ENCODE assay signal across 2 fruit fly cellular contexts in the genomic region with DNA sequence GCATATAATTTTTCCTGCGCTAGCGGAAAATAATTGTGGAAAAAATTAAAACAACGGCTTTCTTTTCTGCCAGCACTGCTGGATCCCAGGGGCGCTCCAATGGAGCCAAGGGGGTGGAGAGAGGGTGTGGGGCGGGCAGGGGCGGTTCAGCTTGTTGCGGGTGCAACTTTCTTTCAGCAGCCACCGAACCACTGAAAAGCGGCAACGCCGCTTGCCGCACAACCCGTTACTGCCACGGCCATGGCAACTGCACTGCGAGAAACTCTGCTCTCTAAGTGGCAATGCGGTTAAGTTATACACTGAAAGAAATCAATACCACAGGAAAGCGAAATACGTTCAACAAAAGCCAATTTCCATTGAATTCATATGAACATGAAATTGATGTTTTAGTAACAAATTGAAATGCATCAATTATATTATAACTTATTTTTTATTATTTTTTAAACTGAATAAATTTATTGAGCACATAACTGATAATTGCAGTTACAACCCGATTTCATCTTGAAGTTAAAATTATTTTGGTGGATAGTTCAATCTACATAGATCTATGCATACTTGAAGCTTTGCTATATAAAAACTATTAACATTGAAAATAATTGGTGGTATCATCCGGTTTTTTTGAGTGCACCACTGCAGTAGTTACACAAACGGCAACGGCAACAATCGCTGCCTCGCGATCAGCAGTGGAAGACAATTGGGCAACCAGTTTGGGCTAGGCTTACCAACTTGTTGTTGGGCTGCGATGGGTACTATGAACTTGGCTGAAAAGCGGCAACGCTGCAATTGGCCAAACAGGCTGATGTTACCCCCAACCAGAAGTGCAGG.
TF ChIP-seq lines count a peak whose summit lies in the region.

No protein-coding gene starts in this region.

TF ChIP-seq in whole organism, embryonic, 481 proteins besides CTCF, POLR2A, EP300 and RAD21 (continued from another document and continues in another):
- no peak; the same call in 1 of the 2 replicates for TF ChIP-seq CG43689 (GFP tag; IDR thresholded peaks at IDR 0.05; lab: Robert Waterston, UW)
- TF ChIP-seq da (GFP tag; optimal IDR thresholded peaks at IDR 0.05; lab: Kevin White, UChicago) = peak; percentile 7
- no peak; the same call in none of the 4 replicates for TF ChIP-seq Gug (GFP tag; IDR thresholded peaks at IDR 0.05; lab: Robert Waterston, UW)
- peak; percentile 52 for TF ChIP-seq run (tag; optimal IDR thresholded peaks at IDR 0.05; lab: Kevin White, UChicago)
- no peak for TF ChIP-seq NK7.1 (GFP tag; optimal IDR thresholded peaks at IDR 0.05; lab: Kevin White, UChicago)
- TF ChIP-seq ftz-f1 (GFP tag; optimal IDR thresholded peaks at IDR 0.05; lab: Kevin White, UChicago) = no peak
- peak; percentile 48 for TF ChIP-seq CG2116 (GFP tag; optimal IDR thresholded peaks at IDR 0.05; lab: Kevin White, UChicago)
- peak; percentile 94 for TF ChIP-seq CG9727 (GFP tag; optimal IDR thresholded peaks at IDR 0.05; lab: Kevin White, UChicago)
- peak; percentile 70 for TF ChIP-seq CG17385 (GFP tag; optimal IDR thresholded peaks at IDR 0.05; lab: Kevin White, UChicago)
- TF ChIP-seq CG10209 (GFP tag; optimal IDR thresholded peaks at IDR 0.05; lab: Kevin White, UChicago) = peak; percentile 81
- TF ChIP-seq az2 (GFP tag; optimal IDR thresholded peaks at IDR 0.05; lab: Kevin White, UChicago) = peak; percentile 81
- no peak for TF ChIP-seq sima (GFP tag; optimal IDR thresholded peaks at IDR 0.05; lab: Kevin White, UChicago)
- peak; percentile 82 for TF ChIP-seq tin (GFP tag; optimal IDR thresholded peaks at IDR 0.05; lab: Kevin White, UChicago)
- no peak for TF ChIP-seq Doc3 (GFP tag; IDR thresholded peaks at IDR 0.05; lab: Robert Waterston, UW; ENCODE audit: partially characterized antibody)
- TF ChIP-seq CrebB (tag; optimal IDR thresholded peaks at IDR 0.05; lab: Kevin White, UChicago) = no peak
- TF ChIP-seq nerfin-1 (tag; optimal IDR thresholded peaks at IDR 0.05; lab: Kevin White, UChicago) = peak; percentile 74
- TF ChIP-seq CG18011 (GFP tag; optimal IDR thresholded peaks at IDR 0.05; lab: Kevin White, UChicago) = peak; percentile 50
- peak; percentile 39 for TF ChIP-seq ems (GFP tag; optimal IDR thresholded peaks at IDR 0.05; lab: Kevin White, UChicago)
- peak; percentile 64 for TF ChIP-seq jing (GFP tag; optimal IDR thresholded peaks at IDR 0.05; lab: Kevin White, UChicago)
- peak; percentile 62; the same call in 1 of the 3 replicates for TF ChIP-seq knrl (GFP tag; IDR thresholded peaks at IDR 0.05; lab: Robert Waterston, UW; ENCODE audit: partially characterized antibody)
- peak; percentile 93 for TF ChIP-seq chm (GFP tag; IDR thresholded peaks at IDR 0.05; lab: Robert Waterston, UW)
- peak; percentile 59 for TF ChIP-seq klu (GFP tag; IDR thresholded peaks at IDR 0.05; lab: Robert Waterston, UW)
- TF ChIP-seq CG14014 (GFP tag; IDR thresholded peaks at IDR 0.05; lab: Robert Waterston, UW) = peak; percentile 70
- TF ChIP-seq ci (GFP tag; IDR thresholded peaks at IDR 0.05; lab: Robert Waterston, UW) = peak; percentile 89
- TF ChIP-seq CG1647 (GFP tag; optimal IDR thresholded peaks at IDR 0.05; lab: Kevin White, UChicago) = peak; percentile 39
- no peak for TF ChIP-seq CG7271 (tag; optimal IDR thresholded peaks at IDR 0.05; lab: Kevin White, UChicago)
- TF ChIP-seq CG10366 (GFP tag; IDR thresholded peaks at IDR 0.05; lab: Robert Waterston, UW) = peak; percentile 55
- no peak for TF ChIP-seq CG14667 (GFP tag; IDR thresholded peaks at IDR 0.05; lab: Robert Waterston, UW)
- peak; percentile 70 for TF ChIP-seq CG5180 (GFP tag; optimal IDR thresholded peaks at IDR 0.05; lab: Kevin White, UChicago)
- peak; percentile 65 for TF ChIP-seq chn (GFP tag; optimal IDR thresholded peaks at IDR 0.05; lab: Kevin White, UChicago)
- peak; percentile 15 for TF ChIP-seq CG10462 (GFP tag; optimal IDR thresholded peaks at IDR 0.05; lab: Kevin White, UChicago)
- peak; percentile 77 for TF ChIP-seq CG10654 (GFP tag; optimal IDR thresholded peaks at IDR 0.05; lab: Kevin White, UChicago)
- peak; percentile 55 for TF ChIP-seq onecut (GFP tag; IDR thresholded peaks at IDR 0.05; lab: Robert Waterston, UW)
- peak; percentile 46; the same call in 1 of the 3 replicates for TF ChIP-seq C15 (GFP tag; IDR thresholded peaks at IDR 0.05; lab: Robert Waterston, UW)
- TF ChIP-seq CG1603 (tag; optimal IDR thresholded peaks at IDR 0.05; lab: Kevin White, UChicago) = peak; percentile 53
- TF ChIP-seq CG13894 (tag; optimal IDR thresholded peaks at IDR 0.05; lab: Kevin White, UChicago) = no peak
- TF ChIP-seq cwo (GFP tag; optimal IDR thresholded peaks at IDR 0.05; lab: Kevin White, UChicago) = peak; percentile 66
- TF ChIP-seq CG3281 (GFP tag; optimal IDR thresholded peaks at IDR 0.05; lab: Kevin White, UChicago) = peak; percentile 76
- no peak for TF ChIP-seq Trl (optimal IDR thresholded peaks at IDR 0.05; lab: Kevin White, UChicago)
- TF ChIP-seq Trl (GFP tag; optimal IDR thresholded peaks at IDR 0.05; lab: Kevin White, UChicago) = no peak
- no peak for TF ChIP-seq pan (optimal IDR thresholded peaks at IDR 0.05; lab: Kevin White, UChicago)
- TF ChIP-seq pan (GFP tag; optimal IDR thresholded peaks at IDR 0.05 in 1 of 2, IDR thresholded peaks at IDR 0.05 in 1 of 2) = peak in 1 of 2 experiments; percentile 61
- TF ChIP-seq slp2 (GFP tag; optimal IDR thresholded peaks at IDR 0.05; lab: Kevin White, UChicago) = no peak
- no peak for TF ChIP-seq Dip2 (GFP tag; IDR thresholded peaks at IDR 0.05; lab: Robert Waterston, UW)
- peak; percentile 86 for TF ChIP-seq CG2199 (GFP tag; IDR thresholded peaks at IDR 0.05; lab: Robert Waterston, UW)
- TF ChIP-seq CG11696 (GFP tag; IDR thresholded peaks at IDR 0.05; lab: Robert Waterston, UW) = peak; percentile 60
- peak; percentile 84 for TF ChIP-seq Asciz (GFP tag; optimal IDR thresholded peaks at IDR 0.05; lab: Kevin White, UChicago)
- no peak for TF ChIP-seq CG7963 (GFP tag; IDR thresholded peaks at IDR 0.05; lab: Robert Waterston, UW; ENCODE audit: partially characterized antibody)
- TF ChIP-seq Vsx1 (GFP tag; optimal IDR thresholded peaks at IDR 0.05; lab: Kevin White, UChicago) = peak; percentile 65
- TF ChIP-seq p53 (GFP tag; optimal IDR thresholded peaks at IDR 0.05; lab: Kevin White, UChicago) = no peak
- TF ChIP-seq Antp (GFP tag; optimal IDR thresholded peaks at IDR 0.05; lab: Kevin White, UChicago) = peak; percentile 38
- no peak for TF ChIP-seq Elba2 (GFP tag; optimal IDR thresholded peaks at IDR 0.05; lab: Kevin White, UChicago)
- peak; percentile 97 for TF ChIP-seq CG17361 (GFP tag; IDR thresholded peaks at IDR 0.05; lab: Robert Waterston, UW)
- no peak for TF ChIP-seq h (optimal IDR thresholded peaks at IDR 0.05; lab: Kevin White, UChicago)
- peak; percentile 51 for TF ChIP-seq bowl (GFP tag; IDR thresholded peaks at IDR 0.05; lab: Robert Waterston, UW)
- TF ChIP-seq trh (GFP tag; optimal IDR thresholded peaks at IDR 0.05; lab: Kevin White, UChicago) = peak; percentile 42
- TF ChIP-seq pho (GFP tag; optimal IDR thresholded peaks at IDR 0.05; lab: Kevin White, UChicago) = no peak
- TF ChIP-seq trem (tag; optimal IDR thresholded peaks at IDR 0.05; lab: Kevin White, UChicago) = peak; percentile 67
- TF ChIP-seq chinmo (GFP tag; IDR thresholded peaks at IDR 0.05; lab: Robert Waterston, UW; ENCODE audit: partially characterized antibody) = 0 out of 4 replicates have a peak, but pooled peaks have one; percentile 53
- peak; percentile 82 for TF ChIP-seq CG18619 (GFP tag; optimal IDR thresholded peaks at IDR 0.05; lab: Kevin White, UChicago)

TF ChIP-seq in whole organism, prepupa, 60 proteins besides CTCF, POLR2A, EP300 and RAD21 (continued from another document):
- TF ChIP-seq CG15336 (GFP tag; IDR thresholded peaks at IDR 0.05; lab: Robert Waterston, UW) (peak; percentile 58; the same call in 1 of the 2 replicates), CG10669 (GFP tag; optimal IDR thresholded peaks at IDR 0.05; lab: Kevin White, UChicago) (peak; percentile 87), Eip75B (GFP tag; optimal IDR thresholded peaks at IDR 0.05; lab: Kevin White, UChicago) (peak; percentile 56), acj6 (GFP tag; optimal IDR thresholded peaks at IDR 0.05; lab: Kevin White, UChicago) (peak; percentile 78), CG8119 (GFP tag; IDR thresholded peaks at IDR 0.05; lab: Robert Waterston, UW) (peak; percentile 77), esn (GFP tag; optimal IDR thresholded peaks at IDR 0.05; lab: Kevin White, UChicago) (peak; percentile 79), fd85E (GFP tag; optimal IDR thresholded peaks at IDR 0.05; lab: Kevin White, UChicago) (peak; percentile 53), vri (GFP tag; optimal IDR thresholded peaks at IDR 0.05; lab: Kevin White, UChicago) (peak; percentile 19), cyc (GFP tag; optimal IDR thresholded peaks at IDR 0.05; lab: Kevin White, UChicago) (peak; percentile 67), CG11294 (GFP tag; IDR thresholded peaks at IDR 0.05; lab: Robert Waterston, UW) (peak; percentile 49), CG16779 (tag; optimal IDR thresholded peaks at IDR 0.05; lab: Kevin White, UChicago) (peak; percentile 67), CG7368 (GFP tag; optimal IDR thresholded peaks at IDR 0.05; lab: Kevin White, UChicago) (peak; percentile 83), Ets21C (GFP tag; optimal IDR thresholded peaks at IDR 0.05; lab: Kevin White, UChicago) (peak; percentile 41)
